Fruit fly (Drosophila melanogaster) whole organism, embryonic: ENCODE data around the gene Cep135.

Experiments used
- Bteb2 ChIP-seq: fragments of 200-800 bp; sonication (Bioruptor generic); optimal IDR thresholded peaks from 2 replicates; lab custom pipeline; 2016; ENCODE audit warnings: missing biosample characterization, missing genetic modification characterization
- CG10267 ChIP-seq: fragments of 200-800 bp; sonication (Bioruptor generic); optimal IDR thresholded peaks from 2 replicates; lab custom pipeline; 2018; ENCODE audit warnings: missing biosample characterization, mild to moderate bottlenecking, missing genetic modification characterization, moderate library complexity
- CG11695 ChIP-seq: fragments of 200-800 bp; sonication (Bioruptor generic); IDR thresholded peaks from 3 replicates; pipeline ENCODE4 v1.3.6; 2022; ENCODE audit warnings: missing biosample characterization, missing genetic modification characterization
- CG12942 ChIP-seq: fragments of 200-800 bp; sonication (Bioruptor generic); optimal IDR thresholded peaks from 3 replicates; lab custom pipeline; 2016; ENCODE audit warnings: missing biosample characterization, missing genetic modification characterization
- CG16813 ChIP-seq: fragments of 200-800 bp; sonication (Bioruptor generic); IDR thresholded peaks from 3 replicates; pipeline ENCODE4 v1.3.6; 2022; ENCODE audit warnings: missing biosample characterization, missing genetic modification characterization; ENCODE audit not compliant: partially characterized antibody
- CG17359 ChIP-seq: fragments of 200-800 bp; sonication (Bioruptor generic); optimal IDR thresholded peaks from 3 replicates; lab custom pipeline; 2018; ENCODE audit warnings: missing biosample characterization, mild to moderate bottlenecking, missing genetic modification characterization, moderate library complexity
- CG2129 ChIP-seq: fragments of 200-800 bp; sonication (Bioruptor generic); IDR thresholded peaks from 2 replicates; pipeline ENCODE4 v1.3.6; 2022; ENCODE audit warnings: missing biosample characterization, missing genetic modification characterization; ENCODE audit not compliant: partially characterized antibody
- CG30431 ChIP-seq: fragments of 200-800 bp; sonication (Bioruptor generic); optimal IDR thresholded peaks from 2 replicates; lab custom pipeline; 2017; ENCODE audit warnings: missing biosample characterization, missing genetic modification characterization
- CG3065 ChIP-seq: fragments of 200-800 bp; sonication (Bioruptor generic); optimal IDR thresholded peaks from 2 replicates; lab custom pipeline; 2016; ENCODE audit warnings: missing biosample characterization, missing genetic modification characterization
- CG32767 ChIP-seq: fragments of 200-800 bp; sonication (Bioruptor generic); IDR thresholded peaks from 2 replicates; pipeline ENCODE4 v1.3.6; 2022; ENCODE audit warnings: missing biosample characterization, missing genetic modification characterization
- CG32772 ChIP-seq: fragments of 200-800 bp; sonication (Bioruptor generic); IDR thresholded peaks from 2 replicates; pipeline ENCODE4 v1.3.6; 2022; ENCODE audit warnings: missing biosample characterization, missing genetic modification characterization
- CG3995 ChIP-seq: fragments of 200-800 bp; sonication (Bioruptor generic); optimal IDR thresholded peaks from 3 replicates; lab custom pipeline; 2016; ENCODE audit warnings: missing biosample characterization, missing genetic modification characterization
- CG42726 ChIP-seq: fragments of 200-800 bp; sonication (Bioruptor generic); IDR thresholded peaks from 2 replicates; pipeline ENCODE4 v1.3.6; 2022; ENCODE audit warnings: missing biosample characterization, missing genetic modification characterization; ENCODE audit not compliant: partially characterized antibody
- CG4424 ChIP-seq: fragments of 200-800 bp; sonication (Bioruptor generic); optimal IDR thresholded peaks from 3 replicates; lab custom pipeline; 2016; ENCODE audit warnings: missing biosample characterization, missing genetic modification characterization
- CG8359 ChIP-seq: fragments of 200-800 bp; sonication (Bioruptor generic); optimal IDR thresholded peaks from 2 replicates; lab custom pipeline; 2017; ENCODE audit warnings: missing biosample characterization, mild to moderate bottlenecking, missing genetic modification characterization, borderline replicate concordance
- CG8388 ChIP-seq: fragments of 200-800 bp; sonication (Bioruptor generic); optimal IDR thresholded peaks from 2 replicates; lab custom pipeline; 2019; ENCODE audit warnings: missing biosample characterization, mild to moderate bottlenecking, missing genetic modification characterization, moderate library complexity
- CG9609 ChIP-seq: fragments of 200-800 bp; sonication (Bioruptor generic); optimal IDR thresholded peaks from 3 replicates; lab custom pipeline; 2016; ENCODE audit warnings: missing biosample characterization, missing genetic modification characterization
- CoRest ChIP-seq: fragments of 200-800 bp; sonication (Bioruptor generic); optimal IDR thresholded peaks from 3 replicates; lab custom pipeline; 2018; ENCODE audit warnings: missing biosample characterization, mild to moderate bottlenecking, missing genetic modification characterization, moderate library complexity
- D19B ChIP-seq: fragments of 200-800 bp; sonication (Bioruptor generic); optimal IDR thresholded peaks from 2 replicates; lab custom pipeline; 2017; ENCODE audit warnings: missing biosample characterization, mild to moderate bottlenecking, missing genetic modification characterization
- Dfd ChIP-seq, 2 experiments: fragments of >200 bp; optimal IDR thresholded peaks; 2 replicates each; lab custom pipeline; 2017; ENCODE audit warnings: missing biosample characterization in 2 of 2, missing genetic modification characterization in 2 of 2
- Fer2 ChIP-seq: fragments of 200-800 bp; sonication (Bioruptor generic); optimal IDR thresholded peaks from 2 replicates; lab custom pipeline; 2018; ENCODE audit warnings: missing biosample characterization, mild to moderate bottlenecking, missing genetic modification characterization, moderate library complexity
- HmgZ ChIP-seq: fragments of 200-800 bp; sonication (Bioruptor generic); optimal IDR thresholded peaks from 2 replicates; lab custom pipeline; 2018; ENCODE audit warnings: missing biosample characterization, mild to moderate bottlenecking, missing genetic modification characterization
- Hr78 ChIP-seq, 2 experiments: fragments of 200-800 bp in 1 of 2; fragments of >200 bp in 1 of 2; sonication (Bioruptor generic) in 1 of 2; optimal IDR thresholded peaks; 2 replicates each; lab custom pipeline; 2017 to 2019; ENCODE audit warnings: missing biosample characterization in 2 of 2, missing genetic modification characterization in 2 of 2, mild to moderate bottlenecking in 1 of 2, moderate library complexity in 1 of 2
- Jarid2 ChIP-seq: fragments of 200-800 bp; sonication (Bioruptor generic); optimal IDR thresholded peaks from 3 replicates; lab custom pipeline; 2017; ENCODE audit warnings: mild to moderate bottlenecking, missing biosample characterization, missing genetic modification reagents, missing genetic modification characterization
- Opbp ChIP-seq: fragments of 200-800 bp; sonication (Bioruptor generic); IDR thresholded peaks from 3 replicates; pipeline ENCODE4 v1.3.6; 2022; ENCODE audit warnings: missing biosample characterization, missing genetic modification characterization; ENCODE audit not compliant: partially characterized antibody
- Rx ChIP-seq: fragments of 200-800 bp; sonication (Bioruptor generic); IDR thresholded peaks from 2 replicates; pipeline ENCODE4 v1.3.6; 2022; ENCODE audit warnings: missing biosample characterization, missing genetic modification characterization
- Sry-β ChIP-seq: fragments of 200-800 bp; sonication (Bioruptor generic); optimal IDR thresholded peaks from 2 replicates; lab custom pipeline; 2018; ENCODE audit warnings: missing biosample characterization, mild to moderate bottlenecking, missing genetic modification characterization, moderate library complexity
- Xrp1 ChIP-seq: fragments of 200-800 bp; sonication (Bioruptor generic); IDR thresholded peaks from 2 replicates; pipeline ENCODE4 v1.3.6; 2022; ENCODE audit warnings: missing biosample characterization, missing genetic modification characterization
- ab ChIP-seq: fragments of 200-800 bp; sonication (Bioruptor generic); optimal IDR thresholded peaks from 2 replicates; lab custom pipeline; 2016; ENCODE audit warnings: missing biosample characterization, missing genetic modification characterization
- crp ChIP-seq, 2 experiments: fragments of 200-800 bp; sonication (Bioruptor generic); optimal IDR thresholded peaks; 2 replicates in 1 of 2; 3 replicates in 1 of 2; lab custom pipeline; 2017; ENCODE audit warnings: missing biosample characterization in 2 of 2, missing genetic modification characterization in 2 of 2, mild to moderate bottlenecking in 1 of 2, moderate library complexity in 1 of 2
- fd96Cb ChIP-seq: fragments of 200-800 bp; sonication (Bioruptor generic); optimal IDR thresholded peaks from 2 replicates; lab custom pipeline; 2018; ENCODE audit warnings: missing biosample characterization, mild to moderate bottlenecking, missing genetic modification characterization, moderate library complexity
- gro ChIP-seq: fragments of 200-800 bp; sonication (Bioruptor generic); optimal IDR thresholded peaks from 2 replicates; lab custom pipeline; 2016; ENCODE audit warnings: missing biosample characterization, missing genetic modification characterization
- gsb ChIP-seq: fragments of 200-800 bp; sonication (Bioruptor generic); IDR thresholded peaks from 2 replicates; pipeline ENCODE4 v1.3.6; 2022; ENCODE audit warnings: missing biosample characterization, missing genetic modification characterization
- gsb-n ChIP-seq: fragments of 200-800 bp; sonication (Bioruptor generic); optimal IDR thresholded peaks from 3 replicates; lab custom pipeline; 2018; ENCODE audit warnings: missing biosample characterization, mild to moderate bottlenecking, missing genetic modification characterization
- hbn ChIP-seq: fragments of 200-800 bp; sonication (Bioruptor generic); IDR thresholded peaks from 2 replicates; pipeline ENCODE4 v1.3.6; 2022; ENCODE audit warnings: missing biosample characterization, missing genetic modification characterization; ENCODE audit not compliant: partially characterized antibody
- her ChIP-seq: fragments of 200-800 bp; sonication (Bioruptor generic); optimal IDR thresholded peaks from 2 replicates; lab custom pipeline; 2016; ENCODE audit warnings: missing biosample characterization, missing genetic modification characterization
- kah ChIP-seq: fragments of 200-800 bp; sonication (Bioruptor generic); optimal IDR thresholded peaks from 2 replicates; lab custom pipeline; 2018; ENCODE audit warnings: missing biosample characterization, mild to moderate bottlenecking, missing genetic modification characterization
- lov ChIP-seq, 2 experiments: fragments of 200-800 bp in 1 of 2; fragments of >200 bp in 1 of 2; sonication (Bioruptor generic) in 1 of 2; IDR thresholded peaks in 1 of 2; optimal IDR thresholded peaks in 1 of 2; 2 replicates in 1 of 2; 3 replicates in 1 of 2; pipeline versions ENCODE4 v1.3.6 to Lab custom; 2017 to 2022; ENCODE audit warnings: missing biosample characterization in 1 of 2, missing genetic modification characterization in 1 of 2
- mirr ChIP-seq: fragments of 200-800 bp; sonication (Bioruptor generic); optimal IDR thresholded peaks from 3 replicates; lab custom pipeline; 2018; ENCODE audit warnings: missing biosample characterization, mild to moderate bottlenecking, missing genetic modification characterization
- pan ChIP-seq, 4 experiments: fragments of >200 bp in 3 of 4; fragments of 200-800 bp in 1 of 4; sonication (Bioruptor generic) in 1 of 4; optimal IDR thresholded peaks in 3 of 4; IDR thresholded peaks in 1 of 4; 2 replicates each; pipeline versions ENCODE4 v1.3.6 to Lab custom; 2017 to 2022; ENCODE audit warnings: missing biosample characterization in 2 of 4, missing genetic modification characterization in 2 of 4, mixed read lengths in 1 of 4
- pum ChIP-seq: fragments of 200-800 bp; sonication (Bioruptor generic); optimal IDR thresholded peaks from 2 replicates; lab custom pipeline; 2016; ENCODE audit warnings: missing biosample characterization, missing genetic modification characterization
- ranshi ChIP-seq: fragments of 200-800 bp; sonication (Bioruptor generic); IDR thresholded peaks from 2 replicates; pipeline ENCODE4 v1.3.6; 2022; ENCODE audit warnings: missing biosample characterization, missing genetic modification characterization
- row ChIP-seq: fragments of 200-800 bp; sonication (Bioruptor generic); IDR thresholded peaks from 3 replicates; pipeline ENCODE4 v1.3.6; 2022; ENCODE audit warnings: missing biosample characterization, missing genetic modification characterization
- run ChIP-seq: fragments of 200-800 bp; sonication (Bioruptor generic); optimal IDR thresholded peaks from 3 replicates; lab custom pipeline; 2018; ENCODE audit warnings: missing biosample characterization, mild to moderate bottlenecking, missing genetic modification characterization
- sna ChIP-seq: fragments of 200-800 bp; sonication (Bioruptor generic); IDR thresholded peaks from 2 replicates; pipeline ENCODE4 v1.3.6; 2022; ENCODE audit warnings: missing biosample characterization, missing genetic modification characterization; ENCODE audit not compliant: partially characterized antibody
- stwl ChIP-seq: fragments of 200-800 bp; sonication (Bioruptor generic); optimal IDR thresholded peaks from 3 replicates; lab custom pipeline; 2018; ENCODE audit warnings: missing biosample characterization, mild to moderate bottlenecking, missing genetic modification characterization, moderate library complexity
- sug ChIP-seq: fragments of 200-800 bp; optimal IDR thresholded peaks from 2 replicates; lab custom pipeline; 2019; ENCODE audit warnings: missing biosample characterization, mild to moderate bottlenecking, missing genetic modification characterization, moderate library complexity
- unc-4 ChIP-seq: fragments of 200-800 bp; sonication (Bioruptor generic); IDR thresholded peaks from 2 replicates; pipeline ENCODE4 v1.3.6; 2022; ENCODE audit warnings: missing biosample characterization, missing genetic modification characterization; ENCODE audit not compliant: partially characterized antibody

Cep135 gene

DNA sequence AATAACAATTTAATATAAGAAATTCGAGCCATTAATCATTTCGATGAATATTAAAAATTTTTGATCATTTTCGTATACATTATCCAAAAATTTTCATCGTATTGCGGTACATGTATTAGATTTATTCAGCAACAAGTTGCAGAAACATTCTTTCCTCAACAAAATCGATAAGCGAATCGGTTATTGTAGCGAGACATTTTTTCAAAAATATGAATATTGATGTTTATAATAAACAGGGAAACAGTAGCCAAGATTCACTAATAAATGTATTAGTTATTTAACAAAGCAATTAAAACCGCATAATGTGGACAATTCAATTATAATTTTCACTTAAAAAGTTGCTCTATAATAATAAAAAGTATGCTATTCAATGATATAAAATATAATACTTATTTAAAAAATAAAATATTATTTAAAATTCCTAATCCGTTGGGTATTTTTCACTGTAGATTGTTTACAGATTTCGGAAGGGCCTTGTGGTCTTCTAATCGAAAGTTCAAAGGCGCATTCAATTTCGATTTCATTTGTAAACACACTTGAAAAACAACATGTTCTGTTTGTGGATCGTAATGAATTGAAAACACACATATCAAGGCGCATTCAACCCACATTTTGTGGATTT is 27.3 kb upstream of the Cep135 start (continued):
- no peak for TF ChIP-seq pum (GFP tag; lab: Kevin White, UChicago)
- TF ChIP-seq Rx: no peak
- peak; percentile 19 for TF ChIP-seq CG17359 (tag; lab: Kevin White, UChicago)
- no peak for TF ChIP-seq CG8359 (GFP tag; lab: Kevin White, UChicago)
- TF ChIP-seq CG3995: no peak
- TF ChIP-seq lov (optimal IDR thresholded peaks at IDR 0.05; lab: Kevin White, UChicago): no peak
- TF ChIP-seq lov (GFP tag; IDR thresholded peaks at IDR 0.05; lab: Robert Waterston, UW): no peak
- no peak for TF ChIP-seq hbn (GFP tag; lab: Robert Waterston, UW)
- no peak for TF ChIP-seq mirr (GFP tag; lab: Kevin White, UChicago)
- peak in 1 of 2 experiments; percentile 33 for TF ChIP-seq Hr78 (GFP tag; optimal IDR thresholded peaks at IDR 0.05; lab: Kevin White, UChicago)
- TF ChIP-seq CG10267 (tag; lab: Kevin White, UChicago): peak; percentile 27
- no peak for TF ChIP-seq run (tag; lab: Kevin White, UChicago)
- no peak for TF ChIP-seq pan (optimal IDR thresholded peaks at IDR 0.05; lab: Kevin White, UChicago)
- no peak for TF ChIP-seq pan (GFP tag; optimal IDR thresholded peaks at IDR 0.05 in 1 of 2, IDR thresholded peaks at IDR 0.05 in 1 of 2)
- no peak; the same call in 2 of the 3 replicates for TF ChIP-seq CG11695 (GFP tag; lab: Robert Waterston, UW)
- peak; percentile 39 for TF ChIP-seq sug
- TF ChIP-seq gsb: no peak
- no peak for TF ChIP-seq Dfd (GFP tag; optimal IDR thresholded peaks at IDR 0.05; lab: Kevin White, UChicago)
- TF ChIP-seq Fer2 (tag; lab: Kevin White, UChicago): no peak
- peak; percentile 24 for TF ChIP-seq CoRest (tag; lab: Kevin White, UChicago)
- no peak for TF ChIP-seq CG16813 (GFP tag; lab: Robert Waterston, UW)
- 0 out of 2 replicates have a peak, but pooled peaks have one; percentile 6 for TF ChIP-seq Xrp1
- no peak for TF ChIP-seq ranshi (GFP tag; lab: Robert Waterston, UW)
- TF ChIP-seq row (GFP tag; lab: Robert Waterston, UW): peak; percentile 41; the same call in 2 of the 3 replicates
- TF ChIP-seq kah (GFP tag; lab: Kevin White, UChicago): no peak
- TF ChIP-seq crp (GFP tag; optimal IDR thresholded peaks at IDR 0.05; lab: Kevin White, UChicago): no peak
- TF ChIP-seq CG9609 (GFP tag; lab: Kevin White, UChicago): no peak
- TF ChIP-seq Jarid2 (GFP tag; lab: Kevin White, UChicago): no peak
- no peak for TF ChIP-seq CG2129 (GFP tag; lab: Robert Waterston, UW)
- TF ChIP-seq sna (GFP tag; lab: Robert Waterston, UW): no peak
- TF ChIP-seq CG32772 (GFP tag; lab: Robert Waterston, UW): no peak
- TF ChIP-seq HmgZ (tag; lab: Kevin White, UChicago): no peak
- no peak for TF ChIP-seq CG12942 (GFP tag; lab: Kevin White, UChicago)
- no peak for TF ChIP-seq unc-4 (GFP tag; lab: Robert Waterston, UW)
- no peak for TF ChIP-seq fd96Cb (tag; lab: Kevin White, UChicago)
- no peak for TF ChIP-seq CG32767 (GFP tag; lab: Robert Waterston, UW)
- TF ChIP-seq stwl (tag; lab: Kevin White, UChicago): peak; percentile 4
- no peak for TF ChIP-seq her
- TF ChIP-seq Bteb2: no peak
- no peak for TF ChIP-seq CG4424 (GFP tag; lab: Kevin White, UChicago)
- TF ChIP-seq ab (GFP tag; lab: Kevin White, UChicago): no peak
- no peak for TF ChIP-seq D19B (GFP tag; lab: Kevin White, UChicago)
- TF ChIP-seq CG42726 (GFP tag; lab: Robert Waterston, UW): no peak
- TF ChIP-seq Opbp (GFP tag; lab: Robert Waterston, UW): no peak
- TF ChIP-seq CG8388 (GFP tag; lab: Kevin White, UChicago): no peak
- no peak for TF ChIP-seq CG3065 (GFP tag; lab: Kevin White, UChicago)
- TF ChIP-seq CG30431: no peak
- no peak for TF ChIP-seq Sry-β (GFP tag; lab: Kevin White, UChicago)
- TF ChIP-seq gsb-n: peak; percentile 3
- TF ChIP-seq gro: no peak
